Worm (Caenorhabditis elegans): Measurements from ENCODE around the gene Y54G2A.44.

- no peak for TF ChIP-seq nhr-237 (tag; optimal IDR thresholded peaks at IDR 0.05)
- no peak for TF ChIP-seq sea-2 (GFP tag; optimal IDR thresholded peaks at IDR 0.05)
- TF ChIP-seq nhr-12 (tag; optimal IDR thresholded peaks at IDR 0.05) = no peak
- TF ChIP-seq ZK546.5 (tag; optimal IDR thresholded peaks at IDR 0.05) = no peak
- no peak for TF ChIP-seq ztf-4 (tag; optimal IDR thresholded peaks at IDR 0.05)
- no peak for TF ChIP-seq nhr-28 (tag; optimal IDR thresholded peaks at IDR 0.05)
- no peak for TF ChIP-seq aly-2 (tag; optimal IDR thresholded peaks at IDR 0.05)
- TF ChIP-seq elt-3 (tag; optimal IDR thresholded peaks at IDR 0.05) = no peak
- no peak for TF ChIP-seq snpc-4 (tag; optimal IDR thresholded peaks at IDR 0.05)
Observed at ce11 chrIV:2753541-2753940, 48.1 kb upstream of the Y54G2A.44 start.

Measured in whole organism, L3 larva.